Fruit fly (Drosophila melanogaster) whole organism, wandering third instar larva: ENCODE data around the gene CG14275.

Source experiments
- Abd-B ChIP-seq: fragments of >200 bp; optimal IDR thresholded peaks from 2 replicates; lab custom pipeline; 2017; ENCODE audit warnings: missing biosample characterization, missing genetic modification characterization
- CG32264 ChIP-seq: fragments of 200-800 bp; sonication (Bioruptor generic); optimal IDR thresholded peaks from 2 replicates; lab custom pipeline; 2016; ENCODE audit warnings: missing biosample characterization, missing genetic modification characterization
- CrebA ChIP-seq: fragments of 200-800 bp; sonication (Bioruptor generic); optimal IDR thresholded peaks from 2 replicates; lab custom pipeline; 2016; ENCODE audit warnings: missing biosample characterization, mild to moderate bottlenecking, missing genetic modification characterization, borderline replicate concordance
- Dif ChIP-seq: fragments of 200-275, 200-300 bp; sonication (Bioruptor generic); optimal IDR thresholded peaks from 2 replicates; lab custom pipeline; 2018; ENCODE audit warnings: missing biosample characterization, missing genetic modification characterization; ENCODE audit not compliant: partially characterized antibody
- GATAd ChIP-seq: sonication (Bioruptor generic); optimal IDR thresholded peaks from 2 replicates; lab custom pipeline; 2016; ENCODE audit warnings: missing biosample characterization, missing genetic modification characterization
- HLH106 ChIP-seq: fragments of 200-800 bp; optimal IDR thresholded peaks from 3 replicates; lab custom pipeline; 2019; ENCODE audit warnings: missing biosample characterization, mild to moderate bottlenecking, missing genetic modification characterization, moderate library complexity
- Hnf4 ChIP-seq: fragments of 200-800 bp; sonication (Bioruptor generic); optimal IDR thresholded peaks from 2 replicates; lab custom pipeline; 2016; ENCODE audit warnings: missing biosample characterization, mild to moderate bottlenecking, missing genetic modification characterization
- Hr78 ChIP-seq: fragments of >200 bp; optimal IDR thresholded peaks from 2 replicates; lab custom pipeline; 2017; ENCODE audit warnings: missing biosample characterization, missing genetic modification characterization
- Hr83 ChIP-seq: fragments of 200-300 bp; sonication (Bioruptor generic); optimal IDR thresholded peaks from 2 replicates; lab custom pipeline; 2016; ENCODE audit warnings: missing biosample characterization, mild to moderate bottlenecking, missing genetic modification characterization, moderate library complexity; ENCODE audit not compliant: poor library complexity, severe bottlenecking
- Mio ChIP-seq: sonication (Bioruptor generic); optimal IDR thresholded peaks from 2 replicates; lab custom pipeline; 2016; ENCODE audit warnings: missing biosample characterization, missing genetic modification characterization
- Myc ChIP-seq: fragments of >200 bp; optimal IDR thresholded peaks from 2 replicates; lab custom pipeline; 2017
- OdsH ChIP-seq: fragments of 200-800 bp; sonication (Bioruptor generic); optimal IDR thresholded peaks from 2 replicates; lab custom pipeline; 2016; ENCODE audit warnings: missing biosample characterization, mild to moderate bottlenecking, missing genetic modification characterization
- Rel ChIP-seq, 2 experiments: fragments of 200-800 bp; sonication (Bioruptor generic) in 1 of 2; optimal IDR thresholded peaks; 2 replicates in 1 of 2; 3 replicates in 1 of 2; lab custom pipeline; 2016 to 2019; ENCODE audit warnings: mild to moderate bottlenecking in 2 of 2, missing biosample characterization in 2 of 2, missing genetic modification characterization in 2 of 2, moderate library complexity in 1 of 2
- Sp1 ChIP-seq: fragments of 200-800 bp; sonication (Bioruptor generic); optimal IDR thresholded peaks from 3 replicates; lab custom pipeline; 2019; ENCODE audit warnings: missing biosample characterization, mild to moderate bottlenecking, missing genetic modification characterization, moderate library complexity
- Vsx2 ChIP-seq: fragments of 200-300, 225-300 bp; sonication (Bioruptor generic); optimal IDR thresholded peaks from 2 replicates; lab custom pipeline; 2018; ENCODE audit warnings: missing biosample characterization, missing genetic modification characterization; ENCODE audit not compliant: partially characterized antibody
- br ChIP-seq: fragments of 200-800 bp; sonication (Bioruptor generic); optimal IDR thresholded peaks from 2 replicates; lab custom pipeline; 2016; ENCODE audit warnings: missing biosample characterization, missing genetic modification characterization
- brk ChIP-seq: fragments of 200-800 bp; sonication (Bioruptor generic); optimal IDR thresholded peaks from 2 replicates; lab custom pipeline; 2016; ENCODE audit warnings: missing biosample characterization, mild to moderate bottlenecking, missing genetic modification characterization
- dl ChIP-seq, 2 experiments: fragments of 175-275, 200-275 bp in 1 of 2; fragments of 200-275 bp in 1 of 2; sonication (Bioruptor generic); optimal IDR thresholded peaks; lab custom pipeline; 2018; ENCODE audit warnings: mild to moderate bottlenecking in 2 of 2, missing biosample characterization in 2 of 2, missing genetic modification characterization in 2 of 2, moderate library complexity in 2 of 2; ENCODE audit not compliant: partially characterized antibody in 2 of 2, insufficient read depth in 1 of 2
- dmrt93B ChIP-seq: fragments of 200-800 bp; sonication (Bioruptor generic); optimal IDR thresholded peaks from 2 replicates; lab custom pipeline; 2018; ENCODE audit warnings: missing biosample characterization, mild to moderate bottlenecking, missing genetic modification characterization
- ey ChIP-seq: fragments of 200-800 bp; sonication (Bioruptor generic); optimal IDR thresholded peaks from 2 replicates; lab custom pipeline; 2016; ENCODE audit warnings: missing biosample characterization, missing genetic modification characterization
- foxo ChIP-seq, 2 experiments: fragments of 200-800 bp; sonication (Bioruptor generic); optimal IDR thresholded peaks; 2 replicates in 1 of 2; 3 replicates in 1 of 2; lab custom pipeline; 2016 to 2017; ENCODE audit warnings: missing biosample characterization in 2 of 2, missing genetic modification characterization in 2 of 2
- h ChIP-seq: fragments of 200-800 bp; sonication (Bioruptor generic); optimal IDR thresholded peaks from 3 replicates; lab custom pipeline; 2016; ENCODE audit warnings: missing biosample characterization, mild to moderate bottlenecking, missing genetic modification characterization
- jim ChIP-seq: fragments of 175-275, 200-325 bp; sonication (Bioruptor generic); optimal IDR thresholded peaks from 2 replicates; lab custom pipeline; 2016; ENCODE audit warnings: missing biosample characterization, mild to moderate bottlenecking, missing genetic modification characterization
- pan ChIP-seq: fragments of >200 bp; optimal IDR thresholded peaks from 2 replicates; lab custom pipeline; 2017
- psq ChIP-seq: fragments of 200-800 bp; sonication (Bioruptor generic); optimal IDR thresholded peaks from 3 replicates; lab custom pipeline; 2017; ENCODE audit warnings: missing biosample characterization, mild to moderate bottlenecking, missing genetic modification characterization, moderate library complexity
- sage ChIP-seq: fragments of 200-800 bp; sonication (Bioruptor generic); optimal IDR thresholded peaks from 2 replicates; lab custom pipeline; 2016; ENCODE audit warnings: missing biosample characterization, mild to moderate bottlenecking, missing genetic modification characterization
- tai ChIP-seq: sonication (Bioruptor generic); optimal IDR thresholded peaks from 2 replicates; lab custom pipeline; 2016; ENCODE audit warnings: missing biosample characterization, missing genetic modification characterization
- woc ChIP-seq: sonication (Bioruptor generic); optimal IDR thresholded peaks from 2 replicates; lab custom pipeline; 2016; ENCODE audit warnings: missing biosample characterization, mild to moderate bottlenecking, missing genetic modification characterization

Gene CG14275

dm6 chr2L:8299194-8299811, 28.0 kb upstream of the CG14275 start (continued):
- no peak for TF ChIP-seq tai (GFP tag; lab: Kevin White, UChicago)
- peak; percentile 84 for TF ChIP-seq Hr83 (GFP tag; lab: Kevin White, UChicago)
- TF ChIP-seq jim (GFP tag; lab: Kevin White, UChicago): no peak
- peak; percentile 80 for TF ChIP-seq CG32264 (GFP tag; lab: Kevin White, UChicago)

dm6 chr2L:8300220-8301167, 26.8 kb upstream of the CG14275 start, which contains the start of gene Btk:
Btk (minus strand) TSS chr2L:8301079.
- TF ChIP-seq psq (peak; percentile 39), Rel (GFP tag; optimal IDR thresholded peaks at IDR 0.05; lab: Kevin White, UChicago) (no peak), Rel (tag; optimal IDR thresholded peaks at IDR 0.05; lab: Kevin White, UChicago) (peak; percentile 31), ey (GFP tag; lab: Kevin White, UChicago) (no peak), Dif (GFP tag; lab: Kevin White, UChicago) (no peak), Hr83 (GFP tag; lab: Kevin White, UChicago) (no peak), tai (GFP tag; lab: Kevin White, UChicago) (no peak), Sp1 (GFP tag; lab: Kevin White, UChicago) (peak; percentile 12), woc (GFP tag; lab: Kevin White, UChicago) (no peak)
- TF ChIP-seq, all 38 proteins: peak for 3

- TF ChIP-seq psq (no peak), foxo (GFP tag; optimal IDR thresholded peaks at IDR 0.05; lab: Kevin White, UChicago) (no peak), CG32264 (GFP tag; lab: Kevin White, UChicago) (no peak), br (GFP tag; lab: Kevin White, UChicago) (no peak), brk (GFP tag; lab: Kevin White, UChicago) (no peak), Mio (GFP tag; lab: Kevin White, UChicago) (no peak), CrebA (GFP tag; lab: Kevin White, UChicago) (no peak), GATAd (GFP tag; lab: Kevin White, UChicago) (no peak), woc (GFP tag; lab: Kevin White, UChicago) (no peak), pan (lab: Kevin White, UChicago) (no peak), Hnf4 (GFP tag; lab: Kevin White, UChicago) (no peak), Hr78 (no peak), Sp1 (GFP tag; lab: Kevin White, UChicago) (no peak), Myc (lab: Kevin White, UChicago) (no peak), ey (GFP tag; lab: Kevin White, UChicago) (no peak)
Measured at dm6 chr2L:8302766-8303479, 24.3 kb upstream of the CG14275 start, which contains the start of the genes wol and Scgalpha. wol (minus strand) TSS chr2L:8302985. Scgalpha (plus strand) TSS chr2L:8303429.

- TF ChIP-seq OdsH: no peak
- no peak for TF ChIP-seq jim (GFP tag; lab: Kevin White, UChicago)
- TF ChIP-seq dl (GFP tag; optimal IDR thresholded peaks at IDR 0.05; lab: Kevin White, UChicago; ENCODE audit: insufficient read depth in 1 of 2, partially characterized antibody in 2 of 2): no peak
- TF ChIP-seq psq: no peak
- no peak for TF ChIP-seq GATAd (GFP tag; lab: Kevin White, UChicago)
- no peak for TF ChIP-seq pan (lab: Kevin White, UChicago)
- no peak for TF ChIP-seq Hr78
- no peak for TF ChIP-seq HLH106
- TF ChIP-seq sage (GFP tag; lab: Kevin White, UChicago): no peak
Measured at dm6 chr2L:8304635-8305034, 22.6 kb upstream of the CG14275 start.

- TF ChIP-seq Hr78: no peak
- no peak for TF ChIP-seq sage (GFP tag; lab: Kevin White, UChicago)
- no peak for TF ChIP-seq foxo (GFP tag; optimal IDR thresholded peaks at IDR 0.05; lab: Kevin White, UChicago)
- no peak for TF ChIP-seq psq
- TF ChIP-seq Sp1 (GFP tag; lab: Kevin White, UChicago): no peak
- no peak for TF ChIP-seq Vsx2 (GFP tag; lab: Kevin White, UChicago)
- TF ChIP-seq Hnf4 (GFP tag; lab: Kevin White, UChicago): no peak
- no peak for TF ChIP-seq h (GFP tag; lab: Kevin White, UChicago)
- TF ChIP-seq brk (GFP tag; lab: Kevin White, UChicago): no peak
- TF ChIP-seq dmrt93B: no peak
- no peak for TF ChIP-seq jim (GFP tag; lab: Kevin White, UChicago)
- no peak for TF ChIP-seq Abd-B (GFP tag; lab: Kevin White, UChicago)
Measured at dm6 chr2L:8305409-8305808, 21.8 kb upstream of the CG14275 start, which contains the start of gene CG7840. CG7840 (plus strand) TSS chr2L:8305586.
